Worm (Caenorhabditis elegans) whole organism, L3 larva: ENCODE data around the gene C06E2.9.

Experiments
- aly-2 ChIP-seq: fragments of 150-350 bp; optimal IDR thresholded peaks from 2 replicates; lab custom pipeline; 2014; ENCODE audit warnings: missing biosample characterization, missing genetic modification characterization
- ceh-16 ChIP-seq: sonication (generic microtip); optimal IDR thresholded peaks from 2 replicates; lab custom pipeline; 2017; ENCODE audit warnings: missing biosample characterization, missing genetic modification characterization
- daf-12 ChIP-seq: fragments of 150-350 bp; optimal IDR thresholded peaks from 2 replicates; lab custom pipeline; 2014; ENCODE audit warnings: missing biosample characterization, missing genetic modification reagents, missing genetic modification characterization
- egl-27 ChIP-seq: sonication (generic microtip); optimal IDR thresholded peaks from 4 replicates; lab custom pipeline; 2017; ENCODE audit warnings: missing biosample characterization, missing genetic modification reagents, missing genetic modification characterization
- elt-2 ChIP-seq: sonication (generic microtip); optimal IDR thresholded peaks from 2 replicates; lab custom pipeline; 2016; ENCODE audit warnings: missing genetic modification reagents, mild to moderate bottlenecking, missing genetic modification characterization, missing compliant biosample characterization
- hmg-11 ChIP-seq: sonication (generic microtip); optimal IDR thresholded peaks from 2 replicates; lab custom pipeline; 2016; ENCODE audit warnings: missing genetic modification characterization, missing compliant biosample characterization
- lin-15B ChIP-seq: fragments of 150-350 bp; optimal IDR thresholded peaks from 2 replicates; lab custom pipeline; 2014; ENCODE audit warnings: missing biosample characterization, missing genetic modification characterization
- mdl-1 ChIP-seq: fragments of 150-350 bp; optimal IDR thresholded peaks from 2 replicates; lab custom pipeline; 2014; ENCODE audit warnings: missing biosample characterization, missing genetic modification characterization
- nhr-237 ChIP-seq: fragments of 150-350 bp; optimal IDR thresholded peaks from 2 replicates; lab custom pipeline; 2014; ENCODE audit warnings: missing biosample characterization, missing genetic modification characterization
- nhr-28 ChIP-seq: fragments of 150-350 bp; optimal IDR thresholded peaks from 2 replicates; lab custom pipeline; 2014; ENCODE audit warnings: missing biosample characterization, missing genetic modification characterization
- nhr-67 ChIP-seq: fragments of 150-350 bp; optimal IDR thresholded peaks from 2 replicates; lab custom pipeline; 2014; ENCODE audit warnings: missing biosample characterization, missing genetic modification characterization
- unc-62 ChIP-seq: fragments of 150-350 bp; sonication (generic microtip); optimal IDR thresholded peaks from 4 replicates; lab custom pipeline; 2014; ENCODE audit warnings: missing biosample characterization, missing genetic modification reagents, missing genetic modification characterization
- ztf-11 ChIP-seq: fragments of 150-350 bp; optimal IDR thresholded peaks from 2 replicates; lab custom pipeline; 2014; ENCODE audit warnings: missing biosample characterization, missing genetic modification characterization
- ztf-4 ChIP-seq: fragments of 150-350 bp; optimal IDR thresholded peaks from 2 replicates; lab custom pipeline; 2014; ENCODE audit warnings: missing biosample characterization, missing genetic modification characterization

ce11 chrX:8875867-8876266 is 14.8 kb downstream of the C06E2.9 start:
- no peak for TF ChIP-seq lin-15B (tag; lab: Kevin White, UChicago)
- no peak for TF ChIP-seq nhr-67 (tag; lab: Kevin White, UChicago)
- no peak for TF ChIP-seq ceh-16 (tag; lab: Kevin White, UChicago)
- TF ChIP-seq elt-2 = no peak
- no peak for TF ChIP-seq nhr-237 (tag; lab: Kevin White, UChicago)
- no peak for TF ChIP-seq ztf-4 (tag; lab: Kevin White, UChicago)
- TF ChIP-seq daf-12 (tag; lab: Kevin White, UChicago) = no peak
- TF ChIP-seq aly-2 (tag; lab: Kevin White, UChicago) = no peak
- no peak for TF ChIP-seq unc-62 (GFP tag; lab: Kevin White, UChicago)
- no peak for TF ChIP-seq nhr-28 (tag; lab: Kevin White, UChicago)
- no peak for TF ChIP-seq ztf-11 (tag; lab: Kevin White, UChicago)
- TF ChIP-seq egl-27 (tag; lab: Kevin White, UChicago) = no peak
- TF ChIP-seq mdl-1 (tag; lab: Kevin White, UChicago) = no peak
- no peak for TF ChIP-seq hmg-11
